Worm (Caenorhabditis elegans): ENCODE data around the gene bgal-2.
A peak's percentile ranks its signal among the peaks of the same experiment; 100 is the strongest.

Gene bgal-2

ce11 chrX:6804405-6804804 is 20.2 kb downstream of the bgal-2 start (continued):
- no peak for TF ChIP-seq aly-2 (tag; optimal IDR thresholded peaks at IDR 0.05)
- TF ChIP-seq Y116A8C.19 (tag; optimal IDR thresholded peaks at IDR 0.05; ENCODE audit: borderline replicate concordance): no peak
- TF ChIP-seq egl-13 (tag; optimal IDR thresholded peaks at IDR 0.05): peak; percentile 12
- no peak for TF ChIP-seq pqm-1 (tag; optimal IDR thresholded peaks at IDR 0.05)
- no peak for TF ChIP-seq pag-3 (tag; optimal IDR thresholded peaks at IDR 0.05; ENCODE audit: borderline replicate concordance, insufficient read depth)
- TF ChIP-seq fkh-8 (tag; optimal IDR thresholded peaks at IDR 0.05): peak; percentile 71
- peak; percentile 4 for TF ChIP-seq pax-3 (tag; optimal IDR thresholded peaks at IDR 0.05)
- TF ChIP-seq nhr-12 (tag; optimal IDR thresholded peaks at IDR 0.05): no peak
- peak; percentile 6 for TF ChIP-seq mep-1 (tag; optimal IDR thresholded peaks at IDR 0.05)
- TF ChIP-seq unc-98 (GFP tag; IDR thresholded peaks at IDR 0.05): no peak
- no peak for TF ChIP-seq C04F5.9 (tag; optimal IDR thresholded peaks at IDR 0.05)
- TF ChIP-seq nhr-71 (tag; optimal IDR thresholded peaks at IDR 0.05): no peak
- no peak for TF ChIP-seq nhr-28 (tag; optimal IDR thresholded peaks at IDR 0.05)
- no peak for TF ChIP-seq irx-1 (tag; optimal IDR thresholded peaks at IDR 0.05)
- TF ChIP-seq nhr-19 (GFP tag; conservative IDR thresholded peaks at IDR 0.05): no peak
- TF ChIP-seq ceh-88 (GFP tag; IDR thresholded peaks at IDR 0.05): no peak
- TF ChIP-seq tbx-2 (tag; optimal IDR thresholded peaks at IDR 0.05): no peak
- TF ChIP-seq efl-1 (optimal IDR thresholded peaks at IDR 0.05): no peak
- TF ChIP-seq efl-1 (GFP tag; optimal IDR thresholded peaks at IDR 0.05 in 1 of 2): peak in 1 of 2 experiments; percentile 91
- no peak for TF ChIP-seq nhr-85 (tag)
- TF ChIP-seq unc-86 (tag; optimal IDR thresholded peaks at IDR 0.05): no peak
- TF ChIP-seq mdl-1 (tag; optimal IDR thresholded peaks at IDR 0.05): no peak
- TF ChIP-seq blmp-1 (tag; optimal IDR thresholded peaks at IDR 0.05): no peak
- no peak for TF ChIP-seq tlp-1 (tag; optimal IDR thresholded peaks at IDR 0.05)
- no peak for TF ChIP-seq lsy-2 (tag; optimal IDR thresholded peaks at IDR 0.05)
- TF ChIP-seq ets-5 (GFP tag; IDR thresholded peaks at IDR 0.05): no peak
- peak in 1 of 2 experiments; percentile 25 for TF ChIP-seq lin-35 (GFP tag; optimal IDR thresholded peaks at IDR 0.05)
- no peak for TF ChIP-seq vab-15 (tag; optimal IDR thresholded peaks at IDR 0.05)
- no peak for TF ChIP-seq elt-3 (tag; optimal IDR thresholded peaks at IDR 0.05)
- TF ChIP-seq nhr-84 (tag; optimal IDR thresholded peaks at IDR 0.05): no peak
- TF ChIP-seq nhr-11 (tag; optimal IDR thresholded peaks at IDR 0.05): no peak
- TF ChIP-seq alr-1 (tag; optimal IDR thresholded peaks at IDR 0.05; ENCODE audit: borderline replicate concordance): no peak

DNA sequence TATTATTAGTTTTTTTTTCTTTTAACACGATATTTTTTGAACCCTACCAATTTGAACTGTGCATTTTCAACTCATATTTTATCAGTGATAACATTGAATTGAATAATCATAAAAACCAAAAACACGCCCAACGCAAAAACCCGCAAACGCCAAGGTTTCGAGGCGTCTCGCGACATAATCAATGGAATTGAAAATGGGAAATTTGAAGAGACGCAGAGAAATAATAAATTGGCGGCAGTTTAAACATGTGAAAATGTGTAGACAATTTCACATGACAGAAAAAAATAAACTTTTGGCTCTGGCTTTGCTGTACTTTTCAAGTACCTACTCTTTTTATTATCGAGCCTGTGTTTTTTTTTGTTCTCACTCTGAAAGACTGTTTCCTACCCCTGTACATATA is 20.6 kb downstream of the bgal-2 start:
- TF ChIP-seq irx-1 (tag; optimal IDR thresholded peaks at IDR 0.05): peak; percentile 17
- TF ChIP-seq nhr-77 (tag; optimal IDR thresholded peaks at IDR 0.05): peak; percentile 10
- peak; percentile 83 for TF ChIP-seq nhr-71 (tag; optimal IDR thresholded peaks at IDR 0.05)
- TF ChIP-seq ceh-63 (GFP tag; optimal IDR thresholded peaks at IDR 0.05): no peak
- TF ChIP-seq snpc-4 (tag; optimal IDR thresholded peaks at IDR 0.05): no peak
- TF ChIP-seq isw-1 (GFP tag; IDR thresholded peaks at IDR 0.05): peak; percentile 32; the same call in 1 of the 2 replicates
- peak; percentile 46 for TF ChIP-seq lin-39 (tag; optimal IDR thresholded peaks at IDR 0.05)
- TF ChIP-seq nhr-85 (tag): peak; percentile 75
- TF ChIP-seq nhr-20 (tag; optimal IDR thresholded peaks at IDR 0.05): peak; percentile 67
- TF ChIP-seq mef-2 (tag; optimal IDR thresholded peaks at IDR 0.05): no peak
- TF ChIP-seq unc-30 (tag; optimal IDR thresholded peaks at IDR 0.05): no peak
- no peak for TF ChIP-seq vab-15 (tag; optimal IDR thresholded peaks at IDR 0.05)
- TF ChIP-seq lin-35 (GFP tag; optimal IDR thresholded peaks at IDR 0.05): peak; percentile 94 to 96
- TF ChIP-seq nhr-19 (GFP tag; conservative IDR thresholded peaks at IDR 0.05): peak; percentile 59
- peak; percentile 49 for TF ChIP-seq C16A3.4 (tag; optimal IDR thresholded peaks at IDR 0.05)
- TF ChIP-seq unc-130 (tag; optimal IDR thresholded peaks at IDR 0.05): peak; percentile 14
- peak; percentile 59 for TF ChIP-seq nhr-47 (tag; optimal IDR thresholded peaks at IDR 0.05)
- TF ChIP-seq ztf-11 (tag; optimal IDR thresholded peaks at IDR 0.05): no peak
- TF ChIP-seq tbx-2 (tag; optimal IDR thresholded peaks at IDR 0.05): peak; percentile 50
- no peak for TF ChIP-seq unc-98 (GFP tag; IDR thresholded peaks at IDR 0.05)
- peak; percentile 12 for TF ChIP-seq lin-15B (tag; optimal IDR thresholded peaks at IDR 0.05)
- TF ChIP-seq skn-1 (tag; optimal IDR thresholded peaks at IDR 0.05): peak; percentile 83
- peak; percentile 53 for TF ChIP-seq nhr-90 (tag; optimal IDR thresholded peaks at IDR 0.05; ENCODE audit: poor library complexity)
- TF ChIP-seq jun-1 (tag; optimal IDR thresholded peaks at IDR 0.05): peak; percentile 18
- no peak for TF ChIP-seq F16B12.6 (tag; optimal IDR thresholded peaks at IDR 0.05)
- TF ChIP-seq nhr-28 (tag; optimal IDR thresholded peaks at IDR 0.05): no peak
- no peak for TF ChIP-seq aha-1 (tag; optimal IDR thresholded peaks at IDR 0.05)
- TF ChIP-seq fos-1 (tag; optimal IDR thresholded peaks at IDR 0.05): no peak
- TF ChIP-seq pax-3 (tag; optimal IDR thresholded peaks at IDR 0.05): no peak
- no peak for TF ChIP-seq aly-2 (tag; optimal IDR thresholded peaks at IDR 0.05)
- no peak for TF ChIP-seq zag-1 (tag; optimal IDR thresholded peaks at IDR 0.05)
- peak; percentile 54 for TF ChIP-seq swsn-7 (tag; optimal IDR thresholded peaks at IDR 0.05)
- peak in 1 of 2 experiments; percentile 71 for TF ChIP-seq mdl-1 (tag; optimal IDR thresholded peaks at IDR 0.05)

Measured in whole organism, L1 larva.